Worm (Caenorhabditis elegans) whole organism, L1 larva: Measurements from ENCODE around the gene F21C10.4.

Experiments
- C16A3.4 ChIP-seq: fragments of 150-350 bp; optimal IDR thresholded peaks from 2 replicates; lab custom pipeline; 2014; ENCODE audit warnings: missing biosample characterization, missing genetic modification characterization
- C34B4.2 ChIP-seq: sonication (generic microtip); optimal IDR thresholded peaks from 2 replicates; lab custom pipeline; 2017; ENCODE audit warnings: mild to moderate bottlenecking, missing genetic modification characterization, missing compliant biosample characterization
- F16B12.6 ChIP-seq: fragments of 150-350 bp; optimal IDR thresholded peaks from 2 replicates; lab custom pipeline; 2014; ENCODE audit warnings: missing biosample characterization, missing genetic modification characterization
- aha-1 ChIP-seq: fragments of 150-350 bp; optimal IDR thresholded peaks from 2 replicates; lab custom pipeline; 2014; ENCODE audit warnings: missing biosample characterization, missing genetic modification characterization
- alr-1 ChIP-seq: fragments of 200-800 bp; sonication (Bioruptor generic); optimal IDR thresholded peaks from 2 replicates; lab custom pipeline; 2018; ENCODE audit warnings: borderline replicate concordance, mild to moderate bottlenecking, missing genetic modification characterization, missing compliant biosample characterization
- aly-2 ChIP-seq: fragments of 150-350 bp; optimal IDR thresholded peaks from 2 replicates; lab custom pipeline; 2014; ENCODE audit warnings: missing biosample characterization, missing genetic modification characterization
- blmp-1 ChIP-seq: fragments of 150-350 bp; optimal IDR thresholded peaks from 2 replicates; lab custom pipeline; 2014; ENCODE audit warnings: missing biosample characterization, missing genetic modification characterization
- ceh-8 ChIP-seq: fragments of 200-800 bp; sonication (Bioruptor generic); optimal IDR thresholded peaks from 2 replicates; lab custom pipeline; 2018; ENCODE audit warnings: mild to moderate bottlenecking, missing genetic modification characterization, moderate library complexity, missing compliant biosample characterization
- ceh-88 ChIP-seq: fragments of 200-800 bp; sonication (Bioruptor generic); IDR thresholded peaks from 2 replicates; pipeline ENCODE4 v1.3.6; 2022; ENCODE audit warnings: missing genetic modification characterization, missing compliant biosample characterization
- ces-1 ChIP-seq: fragments of 150-350 bp; optimal IDR thresholded peaks from 2 replicates; lab custom pipeline; 2014; ENCODE audit warnings: missing biosample characterization, missing genetic modification reagents, missing genetic modification characterization
- dsc-1 ChIP-seq: sonication (generic microtip); optimal IDR thresholded peaks from 2 replicates; lab custom pipeline; 2016; ENCODE audit warnings: mild to moderate bottlenecking, missing genetic modification characterization, missing compliant biosample characterization
- efl-1 ChIP-seq, 4 experiments: fragments of 150-350 bp; optimal IDR thresholded peaks in 3 of 4; peaks in 1 of 4; 1 replicate in 1 of 4; 2 replicates in 3 of 4; lab custom pipeline; 2014; ENCODE audit warnings: missing biosample characterization in 2 of 4, missing genetic modification characterization in 2 of 4, missing genetic modification reagents in 2 of 4
- egl-27 ChIP-seq, 2 experiments: fragments of 150-350 bp in 1 of 2; sonication (generic microtip); optimal IDR thresholded peaks; 3 replicates each; lab custom pipeline; 2017 to 2018; ENCODE audit warnings: missing biosample characterization in 2 of 2, missing genetic modification characterization in 2 of 2, missing genetic modification reagents in 2 of 2
- elt-2 ChIP-seq: sonication (generic microtip); optimal IDR thresholded peaks from 2 replicates; lab custom pipeline; 2016; ENCODE audit warnings: missing genetic modification characterization, mild to moderate bottlenecking, inconsistent platforms, missing compliant biosample characterization, missing genetic modification reagents
- elt-3 ChIP-seq, 6 experiments: fragments of 150-350 bp in 1 of 6; sonication (generic microtip); optimal IDR thresholded peaks; 2 replicates each; lab custom pipeline; 2017 to 2018; ENCODE audit warnings: missing biosample characterization in 6 of 6, missing genetic modification characterization in 6 of 6, inconsistent platforms in 1 of 6
- fkh-10 ChIP-seq: sonication (generic microtip); optimal IDR thresholded peaks from 2 replicates; lab custom pipeline; 2017; ENCODE audit warnings: missing biosample characterization, missing genetic modification reagents, missing genetic modification characterization
- fkh-4 ChIP-seq: sonication (generic microtip); optimal IDR thresholded peaks from 2 replicates; lab custom pipeline; 2016; ENCODE audit warnings: missing compliant biosample characterization, missing genetic modification characterization, borderline replicate concordance
- fkh-8 ChIP-seq: sonication (generic microtip); optimal IDR thresholded peaks from 2 replicates; lab custom pipeline; 2016; ENCODE audit warnings: mild to moderate bottlenecking, missing genetic modification characterization, missing compliant biosample characterization
- fos-1 ChIP-seq: fragments of 150-350 bp; optimal IDR thresholded peaks from 2 replicates; lab custom pipeline; 2014; ENCODE audit warnings: missing biosample characterization, missing genetic modification characterization
- grh-1 ChIP-seq: fragments of 200-800 bp; sonication (Bioruptor generic); IDR thresholded peaks from 2 replicates; pipeline ENCODE4 v1.3.6; 2022; ENCODE audit warnings: missing genetic modification reagents, missing genetic modification characterization, missing compliant biosample characterization
- hlh-17 ChIP-seq: fragments of 200-800 bp; sonication (Bioruptor generic); optimal IDR thresholded peaks from 2 replicates; lab custom pipeline; 2018; ENCODE audit warnings: missing genetic modification characterization, mild to moderate bottlenecking, missing compliant biosample characterization, moderate library complexity, borderline replicate concordance
- hlh-4 ChIP-seq: sonication (generic microtip); optimal IDR thresholded peaks from 2 replicates; lab custom pipeline; 2016; ENCODE audit warnings: mild to moderate bottlenecking, missing genetic modification characterization, missing compliant biosample characterization
- hpl-2 ChIP-seq: fragments of 150-350 bp; optimal IDR thresholded peaks from 2 replicates; lab custom pipeline; 2014; ENCODE audit warnings: missing biosample characterization, missing genetic modification reagents, missing genetic modification characterization
- lin-13 ChIP-seq: fragments of 150-350 bp; optimal IDR thresholded peaks from 2 replicates; lab custom pipeline; 2014; ENCODE audit warnings: missing biosample characterization, missing genetic modification reagents, missing genetic modification characterization
- lin-14 ChIP-seq: fragments of 200-800 bp; sonication (Bioruptor generic); optimal IDR thresholded peaks from 2 replicates; lab custom pipeline; 2018; ENCODE audit warnings: mild to moderate bottlenecking, missing genetic modification characterization, moderate library complexity, missing compliant biosample characterization
- lin-35 ChIP-seq, 2 experiments: fragments of 150-350 bp; optimal IDR thresholded peaks; 2 replicates each; lab custom pipeline; 2014; ENCODE audit warnings: missing biosample characterization in 2 of 2, missing genetic modification characterization in 2 of 2, missing genetic modification reagents in 2 of 2
- lin-39 ChIP-seq: fragments of 150-350 bp; optimal IDR thresholded peaks from 2 replicates; lab custom pipeline; 2014; ENCODE audit warnings: missing biosample characterization, missing genetic modification reagents, missing genetic modification characterization
- mab-9 ChIP-seq: fragments of 200-800 bp; sonication (Bioruptor generic); IDR thresholded peaks from 2 replicates; pipeline ENCODE4 v1.3.6; 2022; ENCODE audit warnings: missing genetic modification reagents, missing genetic modification characterization, missing compliant biosample characterization
- mdl-1 ChIP-seq, 2 experiments: fragments of 150-350 bp; optimal IDR thresholded peaks; 2 replicates each; lab custom pipeline; 2014 to 2017; ENCODE audit warnings: missing biosample characterization in 2 of 2, missing genetic modification characterization in 2 of 2, inconsistent platforms in 1 of 2
- mef-2 ChIP-seq: fragments of 150-350 bp; optimal IDR thresholded peaks from 2 replicates; lab custom pipeline; 2014; ENCODE audit warnings: missing biosample characterization, missing genetic modification characterization
- nhr-11 ChIP-seq: fragments of 150-350 bp; optimal IDR thresholded peaks from 2 replicates; lab custom pipeline; 2014; ENCODE audit warnings: missing biosample characterization, missing genetic modification characterization
- nhr-20 ChIP-seq: sonication (generic microtip); optimal IDR thresholded peaks from 2 replicates; lab custom pipeline; 2016; ENCODE audit warnings: mild to moderate bottlenecking, missing genetic modification characterization, missing compliant biosample characterization
- nhr-76 ChIP-seq: sonication (generic microtip); optimal IDR thresholded peaks from 2 replicates; lab custom pipeline; 2017; ENCODE audit warnings: missing biosample characterization, missing genetic modification characterization
- nhr-85 ChIP-seq: sonication (generic microtip); peaks from one replicate; lab custom pipeline; 2016; ENCODE audit warnings: missing genetic modification characterization, inconsistent platforms, missing compliant biosample characterization
- pag-3 ChIP-seq: sonication (generic microtip); optimal IDR thresholded peaks from 2 replicates; lab custom pipeline; 2017; ENCODE audit warnings: missing genetic modification characterization, mild to moderate bottlenecking, missing compliant biosample characterization, antibody characterized with exemption, borderline replicate concordance; ENCODE audit not compliant: insufficient read depth
- pqm-1 ChIP-seq: sonication (generic microtip); optimal IDR thresholded peaks from 3 replicates; lab custom pipeline; 2017; ENCODE audit warnings: missing biosample characterization, missing genetic modification characterization
- rnt-1 ChIP-seq: sonication (generic microtip); optimal IDR thresholded peaks from 2 replicates; lab custom pipeline; 2016; ENCODE audit warnings: mild to moderate bottlenecking, missing genetic modification characterization, moderate library complexity, missing compliant biosample characterization
- skn-1 ChIP-seq: fragments of 150-350 bp; optimal IDR thresholded peaks from 2 replicates; lab custom pipeline; 2014; ENCODE audit warnings: missing biosample characterization, missing genetic modification characterization
- snpc-4 ChIP-seq: fragments of 150-350 bp; optimal IDR thresholded peaks from 2 replicates; lab custom pipeline; 2014; ENCODE audit warnings: missing biosample characterization, missing genetic modification characterization
- snu-23 ChIP-seq: sonication (generic microtip); optimal IDR thresholded peaks from 2 replicates; lab custom pipeline; 2016; ENCODE audit warnings: missing genetic modification characterization, missing compliant biosample characterization
- sox-4 ChIP-seq: sonication (generic microtip); optimal IDR thresholded peaks from 2 replicates; lab custom pipeline; 2016; ENCODE audit warnings: missing genetic modification characterization, missing compliant biosample characterization
- swsn-7 ChIP-seq: sonication (generic microtip); optimal IDR thresholded peaks from 2 replicates; lab custom pipeline; 2016; ENCODE audit warnings: missing genetic modification characterization, missing compliant biosample characterization
- unc-30 ChIP-seq: sonication (generic microtip); optimal IDR thresholded peaks from 2 replicates; lab custom pipeline; 2017; ENCODE audit warnings: missing biosample characterization, missing genetic modification characterization
- unc-62 ChIP-seq: fragments of 150-350 bp; optimal IDR thresholded peaks from 2 replicates; lab custom pipeline; 2014; ENCODE audit warnings: missing biosample characterization, missing genetic modification reagents, missing genetic modification characterization
- unc-98 ChIP-seq: fragments of 200-800 bp; sonication (Bioruptor generic); IDR thresholded peaks from 2 replicates; pipeline ENCODE4 v1.3.6; 2022; ENCODE audit warnings: missing genetic modification characterization, missing compliant biosample characterization

The F21C10.4 gene

DNA sequence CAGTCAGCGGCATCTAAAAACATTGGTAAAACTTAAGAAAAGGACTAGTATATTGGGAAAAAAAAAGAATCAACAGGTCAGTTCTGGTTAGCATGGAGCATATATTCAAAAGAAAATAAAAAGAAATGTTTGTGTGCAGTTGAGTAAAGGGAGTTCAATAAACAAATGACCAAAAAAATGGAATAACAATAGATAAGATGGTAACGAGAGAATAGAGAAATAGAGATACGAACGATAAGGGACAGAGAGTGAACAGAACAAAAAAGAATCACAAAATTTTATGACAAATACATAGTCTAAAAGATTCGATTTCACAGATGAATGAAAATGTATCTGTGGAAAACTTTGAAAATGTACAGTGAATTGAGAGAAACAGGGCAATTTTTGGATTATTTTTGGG lies 46.6 kb downstream of the F21C10.4 start, which contains the start of gene gad-3:
Gene gad-3 (minus strand): TSS at position 17 of the 400 bp plus-strand sequence.
- TF ChIP-seq hlh-17 (GFP tag; lab: Kevin White, UChicago) (no peak), pqm-1 (no peak), swsn-7 (tag; lab: Kevin White, UChicago) (no peak), elt-3 (tag; optimal IDR thresholded peaks at IDR 0.05; lab: Kevin White, UChicago) (no peak), nhr-20 (no peak), lin-14 (GFP tag; lab: Kevin White, UChicago) (peak; percentile 41), ceh-8 (no peak), snu-23 (GFP tag; lab: Kevin White, UChicago) (no peak), ceh-88 (GFP tag; lab: Robert Waterston, UW) (no peak), nhr-85 (tag; lab: Kevin White, UChicago) (peak; percentile 41), mef-2 (tag; lab: Kevin White, UChicago) (no peak), dsc-1 (no peak), egl-27 (tag; optimal IDR thresholded peaks at IDR 0.05; lab: Kevin White, UChicago) (no peak), pag-3 (tag; lab: Kevin White, UChicago) (no peak), nhr-11 (tag; lab: Kevin White, UChicago) (no peak), aha-1 (tag; lab: Kevin White, UChicago) (no peak), lin-39 (tag; lab: Kevin White, UChicago) (no peak), F16B12.6 (tag; lab: Kevin White, UChicago) (no peak), lin-35 (GFP tag; optimal IDR thresholded peaks at IDR 0.05; lab: Kevin White, UChicago) (no peak), blmp-1 (peak; percentile 7), sox-4 (tag; lab: Kevin White, UChicago) (no peak), fkh-10 (GFP tag; lab: Kevin White, UChicago) (no peak), grh-1 (GFP tag; lab: Robert Waterston, UW) (no peak), alr-1 (tag; lab: Kevin White, UChicago) (no peak), elt-2 (peak; percentile 52)

DNA sequence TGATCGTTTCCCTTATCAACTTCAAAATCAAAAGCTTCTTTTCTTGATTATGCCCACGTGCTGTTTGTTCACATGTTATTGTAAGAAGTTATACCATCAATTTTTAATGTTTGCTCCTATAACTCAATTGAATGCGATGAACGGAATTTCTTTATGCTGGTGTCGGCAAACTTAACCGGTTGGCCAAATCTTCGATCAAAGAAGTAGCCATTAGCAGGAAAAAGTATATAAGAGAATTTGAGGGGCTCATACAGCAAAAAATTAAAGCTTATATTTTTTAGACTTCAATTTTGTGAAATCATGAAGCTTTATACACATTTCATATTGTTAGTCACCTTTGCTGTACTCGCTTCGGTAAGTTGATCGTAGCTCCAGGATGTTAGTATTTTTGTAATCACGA lies 47.4 kb downstream of the F21C10.4 start, which contains the start of gene pqn-16:
Gene pqn-16 (plus strand): TSS at position 301 of the 400 bp plus-strand sequence.
- no peak for TF ChIP-seq elt-2
- TF ChIP-seq hpl-2 (GFP tag; lab: Kevin White, UChicago): no peak
- no peak for TF ChIP-seq lin-13 (GFP tag; lab: Kevin White, UChicago)
- TF ChIP-seq ceh-8: no peak
- no peak for TF ChIP-seq aly-2
- no peak for TF ChIP-seq fos-1 (tag; lab: Kevin White, UChicago)
- no peak for TF ChIP-seq aha-1 (tag; lab: Kevin White, UChicago)
- no peak for TF ChIP-seq F16B12.6 (tag; lab: Kevin White, UChicago)

DNA sequence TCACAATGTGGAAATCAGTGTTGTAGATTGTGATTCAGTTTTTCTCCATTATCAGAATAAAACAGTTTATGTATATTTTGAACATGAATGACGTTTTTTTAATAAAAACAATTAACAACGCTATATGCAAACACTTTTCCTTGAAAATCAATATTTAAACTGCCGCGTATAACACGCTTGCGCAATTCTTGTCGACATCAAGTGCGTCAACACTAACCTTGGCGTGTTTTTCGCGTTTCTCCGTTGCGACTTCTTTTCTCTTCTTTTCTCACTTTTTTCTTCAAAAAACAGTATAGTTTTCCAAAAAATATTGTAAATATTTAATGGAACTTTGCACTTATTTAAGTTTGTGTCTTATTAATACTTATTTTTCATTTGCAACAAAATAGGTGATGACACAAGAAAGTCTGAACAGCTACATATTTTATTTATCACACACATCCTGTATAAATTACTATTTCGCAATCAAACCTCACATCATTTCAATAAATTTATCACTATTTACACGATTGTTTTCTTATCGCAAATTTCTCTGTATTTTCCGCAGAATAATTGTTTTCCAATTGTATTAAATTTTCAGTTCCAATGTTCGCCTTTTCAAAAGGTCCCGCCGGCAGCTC lies 48.9 kb downstream of the F21C10.4 start, which contains the start of gene spas-1:
Gene spas-1 (plus strand): TSS at position 572 of the 620 bp plus-strand sequence.
- TF ChIP-seq rnt-1 (tag; lab: Kevin White, UChicago) (peak; percentile 92), snpc-4 (tag; lab: Kevin White, UChicago) (peak; percentile 91), fos-1 (tag; lab: Kevin White, UChicago) (peak; percentile 75), C34B4.2 (tag; lab: Kevin White, UChicago) (no peak), hlh-4 (tag; lab: Kevin White, UChicago) (no peak), lin-35 (GFP tag; optimal IDR thresholded peaks at IDR 0.05; lab: Kevin White, UChicago) (peak; percentile 98 to 99), nhr-76 (tag; lab: Kevin White, UChicago) (no peak), nhr-11 (tag; lab: Kevin White, UChicago) (peak; percentile 84), fkh-8 (tag; lab: Kevin White, UChicago) (peak; percentile 77), dsc-1 (peak; percentile 85), mab-9 (no peak), fkh-10 (GFP tag; lab: Kevin White, UChicago) (peak; percentile 37), C16A3.4 (tag; lab: Kevin White, UChicago) (peak; percentile 91), unc-98 (no peak), skn-1 (tag; lab: Kevin White, UChicago) (peak; percentile 88), grh-1 (GFP tag; lab: Robert Waterston, UW) (peak; percentile 81), efl-1 (optimal IDR thresholded peaks at IDR 0.05; lab: Kevin White, UChicago) (peak; percentile 89 to 98), efl-1 (GFP tag; optimal IDR thresholded peaks at IDR 0.05 in 1 of 2; lab: Kevin White, UChicago) (peak; percentile 97 to 100), ceh-88 (GFP tag; lab: Robert Waterston, UW) (0 out of 2 replicates have a peak, but pooled peaks have one; percentile 36), snu-23 (GFP tag; lab: Kevin White, UChicago) (peak; percentile 93), ces-1 (GFP tag; lab: Kevin White, UChicago) (no peak), lin-14 (GFP tag; lab: Kevin White, UChicago) (peak; percentile 92), aly-2 (peak; percentile 66), hpl-2 (GFP tag; lab: Kevin White, UChicago) (no peak), F16B12.6 (tag; lab: Kevin White, UChicago) (peak; percentile 59), unc-62 (GFP tag; lab: Kevin White, UChicago) (peak; percentile 42), fkh-4 (no peak), mdl-1 (tag; optimal IDR thresholded peaks at IDR 0.05; lab: Kevin White, UChicago) (peak in 1 of 2 experiments; percentile 79), unc-30 (tag; lab: Kevin White, UChicago) (peak; percentile 42), lin-13 (GFP tag; lab: Kevin White, UChicago) (peak; percentile 86)
